Worm (Caenorhabditis elegans): Measurements from ENCODE around the gene skr-17.
A peak's percentile ranks its signal among the peaks of the same experiment; 100 is the strongest.

The skr-17 gene

ce11 chrII:7769254-7769653 lies 14.1 kb upstream of the skr-17 start:
- TF ChIP-seq lin-15B (tag; optimal IDR thresholded peaks at IDR 0.05) (no peak), fos-1 (tag; optimal IDR thresholded peaks at IDR 0.05) (no peak), nhr-23 (tag; optimal IDR thresholded peaks at IDR 0.05) (no peak), egl-5 (tag; optimal IDR thresholded peaks at IDR 0.05) (no peak), pqm-1 (tag; optimal IDR thresholded peaks at IDR 0.05) (no peak), sea-2 (GFP tag; optimal IDR thresholded peaks at IDR 0.05) (no peak), snpc-4 (tag; optimal IDR thresholded peaks at IDR 0.05) (no peak), nhr-43 (tag; optimal IDR thresholded peaks at IDR 0.05; ENCODE audit: poor library complexity, severe bottlenecking) (no peak), fkh-10 (GFP tag; optimal IDR thresholded peaks at IDR 0.05) (no peak), elt-1 (tag; optimal IDR thresholded peaks at IDR 0.05) (no peak), unc-62 (GFP tag; optimal IDR thresholded peaks at IDR 0.05) (no peak), nhr-12 (tag; optimal IDR thresholded peaks at IDR 0.05) (no peak), jun-1 (tag; optimal IDR thresholded peaks at IDR 0.05) (no peak), ZK546.5 (tag; optimal IDR thresholded peaks at IDR 0.05) (no peak), nhr-11 (tag; optimal IDR thresholded peaks at IDR 0.05) (no peak), ceh-82 (tag; optimal IDR thresholded peaks at IDR 0.05) (no peak)

- TF ChIP-seq ztf-11 (tag; optimal IDR thresholded peaks at IDR 0.05) (no peak), nfya-1 (tag; optimal IDR thresholded peaks at IDR 0.05; ENCODE audit: insufficient read depth) (no peak), ceh-28 (tag; optimal IDR thresholded peaks at IDR 0.05) (no peak), egl-27 (tag; optimal IDR thresholded peaks at IDR 0.05) (no peak), egl-5 (tag; optimal IDR thresholded peaks at IDR 0.05) (no peak), nhr-28 (tag; optimal IDR thresholded peaks at IDR 0.05) (no peak), jun-1 (tag; optimal IDR thresholded peaks at IDR 0.05) (no peak), lsy-12 (tag; optimal IDR thresholded peaks at IDR 0.05) (no peak), tbx-2 (tag; optimal IDR thresholded peaks at IDR 0.05) (no peak), lin-15B (tag; optimal IDR thresholded peaks at IDR 0.05) (no peak), nhr-43 (tag; optimal IDR thresholded peaks at IDR 0.05; ENCODE audit: poor library complexity, severe bottlenecking) (no peak), ceh-82 (tag; optimal IDR thresholded peaks at IDR 0.05) (no peak), nhr-23 (tag; optimal IDR thresholded peaks at IDR 0.05) (no peak)
These were observed 13.1 kb upstream of the skr-17 start for ce11 chrII:7770253-7770652.

- TF ChIP-seq lin-15B (tag; optimal IDR thresholded peaks at IDR 0.05) (no peak), pqm-1 (tag; optimal IDR thresholded peaks at IDR 0.05) (no peak), unc-62 (GFP tag; optimal IDR thresholded peaks at IDR 0.05) (no peak), nhr-237 (tag; optimal IDR thresholded peaks at IDR 0.05) (no peak), mml-1 (tag; optimal IDR thresholded peaks at IDR 0.05) (no peak), nhr-11 (tag; optimal IDR thresholded peaks at IDR 0.05) (no peak), ceh-28 (tag; optimal IDR thresholded peaks at IDR 0.05) (no peak)
These were observed 11.4 kb upstream of the skr-17 start, which contains the start of gene C06A8.8 for ce11 chrII:7771917-7772316. Gene C06A8.8 (minus strand): TSS chrII:7772017.

ce11 chrII:7772411-7772810 lies 10.9 kb upstream of the skr-17 start, which contains the start of gene C06A8.6:
Gene C06A8.6 (plus strand): TSS chrII:7772499.
- TF ChIP-seq ceh-9 (tag; optimal IDR thresholded peaks at IDR 0.05): no peak
- no peak for TF ChIP-seq nhr-67 (tag; optimal IDR thresholded peaks at IDR 0.05)
- TF ChIP-seq hmg-11 (tag; optimal IDR thresholded peaks at IDR 0.05): no peak
- no peak for TF ChIP-seq ZK546.5 (tag; optimal IDR thresholded peaks at IDR 0.05)
- TF ChIP-seq nhr-43 (tag; optimal IDR thresholded peaks at IDR 0.05; ENCODE audit: poor library complexity, severe bottlenecking): no peak
- no peak for TF ChIP-seq nhr-25 (tag; optimal IDR thresholded peaks at IDR 0.05)
- no peak for TF ChIP-seq R02D3.7 (tag; optimal IDR thresholded peaks at IDR 0.05)
- TF ChIP-seq lin-15B (tag; optimal IDR thresholded peaks at IDR 0.05): no peak
- no peak for TF ChIP-seq nhr-76 (tag; optimal IDR thresholded peaks at IDR 0.05)
- no peak for TF ChIP-seq elt-1 (tag; optimal IDR thresholded peaks at IDR 0.05)
- TF ChIP-seq pqm-1 (tag; optimal IDR thresholded peaks at IDR 0.05): no peak
- TF ChIP-seq elt-3 (tag; optimal IDR thresholded peaks at IDR 0.05): no peak
- TF ChIP-seq nhr-237 (tag; optimal IDR thresholded peaks at IDR 0.05): no peak

- no peak for TF ChIP-seq nhr-77 (tag; optimal IDR thresholded peaks at IDR 0.05)
- peak; percentile 52 for TF ChIP-seq ama-1 (optimal IDR thresholded peaks at IDR 0.05)
- no peak for TF ChIP-seq unc-62 (GFP tag; optimal IDR thresholded peaks at IDR 0.05)
- no peak for TF ChIP-seq lin-15B (tag; optimal IDR thresholded peaks at IDR 0.05)
- TF ChIP-seq skn-1 (tag; optimal IDR thresholded peaks at IDR 0.05): no peak
- peak; percentile 15 for TF ChIP-seq elt-2 (tag; optimal IDR thresholded peaks at IDR 0.05)
- TF ChIP-seq nhr-43 (tag; optimal IDR thresholded peaks at IDR 0.05; ENCODE audit: poor library complexity, severe bottlenecking): peak; percentile 88
- no peak for TF ChIP-seq nhr-12 (tag; optimal IDR thresholded peaks at IDR 0.05)
- TF ChIP-seq aly-2 (tag; optimal IDR thresholded peaks at IDR 0.05): no peak
- TF ChIP-seq lin-39 (tag; optimal IDR thresholded peaks at IDR 0.05): no peak
- TF ChIP-seq nhr-67 (tag; optimal IDR thresholded peaks at IDR 0.05): no peak
- TF ChIP-seq hmg-11 (tag; optimal IDR thresholded peaks at IDR 0.05): no peak
- TF ChIP-seq egl-27 (tag; optimal IDR thresholded peaks at IDR 0.05): no peak
- no peak for TF ChIP-seq egl-5 (tag; optimal IDR thresholded peaks at IDR 0.05)
- TF ChIP-seq nhr-237 (tag; optimal IDR thresholded peaks at IDR 0.05): no peak
- no peak for TF ChIP-seq pha-4 (tag; optimal IDR thresholded peaks at IDR 0.05)
- peak; percentile 50 for TF ChIP-seq tbx-2 (tag; optimal IDR thresholded peaks at IDR 0.05)
- TF ChIP-seq pqm-1 (tag; optimal IDR thresholded peaks at IDR 0.05): no peak
- TF ChIP-seq ztf-4 (tag; optimal IDR thresholded peaks at IDR 0.05): no peak
- no peak for TF ChIP-seq unc-39 (tag; optimal IDR thresholded peaks at IDR 0.05)
- no peak for TF ChIP-seq fos-1 (tag; optimal IDR thresholded peaks at IDR 0.05)
- TF ChIP-seq nhr-23 (tag; optimal IDR thresholded peaks at IDR 0.05): no peak
- TF ChIP-seq ztf-11 (tag; optimal IDR thresholded peaks at IDR 0.05): no peak
- TF ChIP-seq ceh-82 (tag; optimal IDR thresholded peaks at IDR 0.05): no peak
- TF ChIP-seq ceh-16 (tag; optimal IDR thresholded peaks at IDR 0.05): no peak
- no peak for TF ChIP-seq R02D3.7 (tag; optimal IDR thresholded peaks at IDR 0.05)
These were observed 9.8 kb upstream of the skr-17 start for ce11 chrII:7773427-7773993.

Measured in whole organism, L3 larva.